Worm (Caenorhabditis elegans): ENCODE data around the gene F55C9.11.
"Not testable (repeated sequence)": the region's sequence is repeated elsewhere in the genome, so short reads cannot be mapped to it uniquely, and the experiment has no call there.

Gene F55C9.11

ce11 chrV:19279888-19280287 lies 29.6 kb downstream of the F55C9.11 start, which contains the start of gene F21D9.8:
Gene F21D9.8, minus strand, starts transcription at chrV:19279988.
- TF ChIP-seq lsy-12 (tag; optimal IDR thresholded peaks at IDR 0.05) (no peak), snpc-4 (tag; optimal IDR thresholded peaks at IDR 0.05) (no peak), ama-1 (optimal IDR thresholded peaks at IDR 0.05) (no peak), jun-1 (tag; optimal IDR thresholded peaks at IDR 0.05) (no peak), ceh-28 (tag; optimal IDR thresholded peaks at IDR 0.05) (no peak), elt-1 (tag; optimal IDR thresholded peaks at IDR 0.05) (no peak), ceh-9 (tag; optimal IDR thresholded peaks at IDR 0.05) (no peak), nhr-11 (tag; optimal IDR thresholded peaks at IDR 0.05) (no peak), aly-2 (tag; optimal IDR thresholded peaks at IDR 0.05) (no peak), fos-1 (tag; optimal IDR thresholded peaks at IDR 0.05) (no peak)

- TF ChIP-seq ztf-11 (tag; optimal IDR thresholded peaks at IDR 0.05), result no peak
- TF ChIP-seq nhr-12 (tag; optimal IDR thresholded peaks at IDR 0.05), result no peak
- no peak for TF ChIP-seq nhr-237 (tag; optimal IDR thresholded peaks at IDR 0.05)
- TF ChIP-seq nhr-67 (tag; optimal IDR thresholded peaks at IDR 0.05), result no peak
- TF ChIP-seq lin-39 (tag; optimal IDR thresholded peaks at IDR 0.05), result no peak
- no peak for TF ChIP-seq lsy-12 (tag; optimal IDR thresholded peaks at IDR 0.05)
- TF ChIP-seq sea-2 (GFP tag; optimal IDR thresholded peaks at IDR 0.05), result no peak
- TF ChIP-seq ztf-4 (tag; optimal IDR thresholded peaks at IDR 0.05), result no peak
- no peak for TF ChIP-seq fos-1 (tag; optimal IDR thresholded peaks at IDR 0.05)
- no peak for TF ChIP-seq tbx-2 (tag; optimal IDR thresholded peaks at IDR 0.05)
- TF ChIP-seq jun-1 (tag; optimal IDR thresholded peaks at IDR 0.05), result no peak
- no peak for TF ChIP-seq eor-1 (tag; optimal IDR thresholded peaks at IDR 0.05)
- no peak for TF ChIP-seq nhr-25 (tag; optimal IDR thresholded peaks at IDR 0.05)
- TF ChIP-seq zag-1 (tag; optimal IDR thresholded peaks at IDR 0.05), result no peak
- no peak for TF ChIP-seq lin-15B (tag; optimal IDR thresholded peaks at IDR 0.05)
- no peak for TF ChIP-seq ZK546.5 (tag; optimal IDR thresholded peaks at IDR 0.05)
Measured at ce11 chrV:19278488-19278887, 31.0 kb downstream of the F55C9.11 start.

DNA sequence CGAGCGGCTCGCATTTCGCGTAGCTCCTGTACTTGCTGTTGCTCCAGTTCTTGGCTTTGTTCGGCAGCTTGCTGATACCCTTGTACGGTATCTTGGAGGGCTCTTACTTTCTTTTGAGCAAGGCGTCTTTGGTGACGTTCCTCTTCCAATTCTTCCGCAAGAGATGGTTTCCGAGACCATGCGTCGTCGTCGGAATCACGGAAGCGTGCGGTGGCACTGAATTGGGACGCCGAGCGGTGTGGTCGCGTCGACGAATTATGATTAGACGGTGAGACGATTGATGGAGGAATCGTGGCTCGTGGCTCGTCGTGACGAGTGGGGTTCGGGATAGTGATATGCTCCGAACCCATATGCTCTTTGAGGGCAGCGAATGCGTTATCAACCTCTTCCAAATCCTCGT lies 33.1 kb downstream of the F55C9.11 start:
- TF ChIP-seq lin-39 (tag; optimal IDR thresholded peaks at IDR 0.05) (no peak), unc-39 (tag; optimal IDR thresholded peaks at IDR 0.05) (no peak), ceh-28 (tag; optimal IDR thresholded peaks at IDR 0.05) (no peak), sea-2 (GFP tag; optimal IDR thresholded peaks at IDR 0.05) (no peak), ama-1 (optimal IDR thresholded peaks at IDR 0.05) (no peak), ceh-16 (tag; optimal IDR thresholded peaks at IDR 0.05) (no peak), pqm-1 (tag; optimal IDR thresholded peaks at IDR 0.05) (no peak), aly-2 (tag; optimal IDR thresholded peaks at IDR 0.05) (no peak), elt-3 (tag; optimal IDR thresholded peaks at IDR 0.05) (no peak), nhr-23 (tag; optimal IDR thresholded peaks at IDR 0.05) (no peak), hmg-11 (tag; optimal IDR thresholded peaks at IDR 0.05) (no peak), nhr-25 (tag; optimal IDR thresholded peaks at IDR 0.05) (no peak), nfya-1 (tag; optimal IDR thresholded peaks at IDR 0.05; ENCODE audit: insufficient read depth) (no peak)

- not testable (repeated sequence) for TF ChIP-seq fos-1, mml-1, elt-1 (tag; optimal IDR thresholded peaks at IDR 0.05)
Measured at ce11 chrV:19264148-19264547, 45.3 kb downstream of the F55C9.11 start, which contains the start of gene F21D9.1. Gene F21D9.1, plus strand, starts transcription at chrV:19264448.

DNA sequence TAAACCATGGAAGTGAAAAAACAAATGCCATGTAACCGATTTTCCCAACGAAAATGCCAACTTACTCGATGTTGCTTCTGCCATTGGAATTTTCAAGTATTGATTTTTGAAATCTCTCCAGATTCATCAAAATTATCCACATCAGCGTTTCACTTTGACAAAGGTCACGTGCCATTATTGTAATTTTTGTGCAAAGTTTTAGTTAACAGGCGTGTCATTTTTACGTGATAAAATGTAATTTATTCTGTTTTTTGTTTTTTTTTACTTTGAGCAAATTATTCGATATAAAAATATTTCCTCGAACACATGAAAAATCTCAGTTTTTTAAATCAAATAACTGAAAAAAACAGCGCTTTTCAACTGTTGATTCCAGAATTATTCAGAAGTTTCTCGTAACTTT lies 47.1 kb downstream of the F55C9.11 start, which contains the start of gene F21D9.2:
Gene F21D9.2, minus strand, starts transcription at position 101 of the 400 bp plus-strand sequence.
- TF ChIP-seq ceh-16 (tag; optimal IDR thresholded peaks at IDR 0.05), result no peak
- TF ChIP-seq daf-12 (tag; optimal IDR thresholded peaks at IDR 0.05), result no peak
- TF ChIP-seq mml-1 (tag; optimal IDR thresholded peaks at IDR 0.05), result no peak
- no peak for TF ChIP-seq lin-15B (tag; optimal IDR thresholded peaks at IDR 0.05)
- no peak for TF ChIP-seq nhr-76 (tag; optimal IDR thresholded peaks at IDR 0.05)
- TF ChIP-seq jun-1 (tag; optimal IDR thresholded peaks at IDR 0.05), result no peak
- no peak for TF ChIP-seq nhr-28 (tag; optimal IDR thresholded peaks at IDR 0.05)
- no peak for TF ChIP-seq nhr-43 (tag; optimal IDR thresholded peaks at IDR 0.05; ENCODE audit: poor library complexity, severe bottlenecking)
- TF ChIP-seq nhr-237 (tag; optimal IDR thresholded peaks at IDR 0.05), result no peak
- TF ChIP-seq sea-2 (GFP tag; optimal IDR thresholded peaks at IDR 0.05), result no peak
